Fruit fly (Drosophila melanogaster) whole organism, prepupa: ENCODE results near the gene Nmdar2.

ENCODE experiments used
- CG11902 ChIP-seq: fragments of 200-800 bp; sonication (Bioruptor generic); optimal IDR thresholded peaks from 3 replicates; lab custom pipeline; 2016; ENCODE audit warnings: missing biosample characterization, missing genetic modification characterization
- CG1621 ChIP-seq: fragments of 200-800 bp; sonication (Bioruptor generic); optimal IDR thresholded peaks from 3 replicates; lab custom pipeline; 2018; ENCODE audit warnings: missing biosample characterization, mild to moderate bottlenecking, missing genetic modification characterization
- CG4318 ChIP-seq: fragments of 200-800 bp; sonication (Bioruptor generic); optimal IDR thresholded peaks from 3 replicates; lab custom pipeline; 2017; ENCODE audit warnings: missing biosample characterization, mild to moderate bottlenecking, missing genetic modification characterization
- CG6276 ChIP-seq: fragments of 200-800 bp; sonication (Bioruptor generic); optimal IDR thresholded peaks from 2 replicates; lab custom pipeline; 2017; ENCODE audit warnings: missing biosample characterization, mild to moderate bottlenecking, missing genetic modification characterization
- CG6854 ChIP-seq: fragments of 200-800 bp; sonication (Bioruptor generic); optimal IDR thresholded peaks from 2 replicates; lab custom pipeline; 2017; ENCODE audit warnings: missing biosample characterization, mild to moderate bottlenecking, missing genetic modification characterization
- CG8119 ChIP-seq: fragments of 200-800 bp; sonication (Bioruptor generic); IDR thresholded peaks from 3 replicates; pipeline ENCODE4 v1.3.6; 2022; ENCODE audit warnings: missing biosample characterization, missing genetic modification characterization
- CG9139 ChIP-seq: fragments of 200-800 bp; sonication (Bioruptor generic); optimal IDR thresholded peaks from 3 replicates; lab custom pipeline; 2017; ENCODE audit warnings: missing biosample characterization, mild to moderate bottlenecking, missing genetic modification characterization
- Eip75B ChIP-seq: fragments of 200-800 bp; sonication (Bioruptor generic); optimal IDR thresholded peaks from 3 replicates; lab custom pipeline; 2016; ENCODE audit warnings: missing biosample characterization, missing genetic modification characterization
- Ets96B ChIP-seq: fragments of 200-800 bp; optimal IDR thresholded peaks from 2 replicates; lab custom pipeline; 2019; ENCODE audit warnings: missing biosample characterization, mild to moderate bottlenecking, missing genetic modification characterization, moderate library complexity
- Gug ChIP-seq: fragments of 200-800 bp; sonication (Bioruptor generic); IDR thresholded peaks from 2 replicates; pipeline ENCODE4 v1.3.6; 2022; ENCODE audit warnings: missing biosample characterization, missing genetic modification characterization
- Sox15 ChIP-seq: fragments of 200-800 bp; sonication (Bioruptor generic); optimal IDR thresholded peaks from 3 replicates; lab custom pipeline; 2016; ENCODE audit warnings: missing biosample characterization, missing genetic modification characterization
- acj6 ChIP-seq: fragments of 200-800 bp; sonication (Bioruptor generic); optimal IDR thresholded peaks from 3 replicates; lab custom pipeline; 2016; ENCODE audit warnings: missing biosample characterization, missing genetic modification characterization
- dsx ChIP-seq: fragments of 200-800 bp; optimal IDR thresholded peaks from 3 replicates; lab custom pipeline; 2019; ENCODE audit warnings: missing biosample characterization, mild to moderate bottlenecking, missing genetic modification characterization, moderate library complexity; ENCODE audit not compliant: poor library complexity, severe bottlenecking
- topi ChIP-seq: fragments of 200-800 bp; sonication (Bioruptor generic); optimal IDR thresholded peaks from 3 replicates; lab custom pipeline; 2016; ENCODE audit warnings: missing biosample characterization, missing genetic modification characterization

DNA sequence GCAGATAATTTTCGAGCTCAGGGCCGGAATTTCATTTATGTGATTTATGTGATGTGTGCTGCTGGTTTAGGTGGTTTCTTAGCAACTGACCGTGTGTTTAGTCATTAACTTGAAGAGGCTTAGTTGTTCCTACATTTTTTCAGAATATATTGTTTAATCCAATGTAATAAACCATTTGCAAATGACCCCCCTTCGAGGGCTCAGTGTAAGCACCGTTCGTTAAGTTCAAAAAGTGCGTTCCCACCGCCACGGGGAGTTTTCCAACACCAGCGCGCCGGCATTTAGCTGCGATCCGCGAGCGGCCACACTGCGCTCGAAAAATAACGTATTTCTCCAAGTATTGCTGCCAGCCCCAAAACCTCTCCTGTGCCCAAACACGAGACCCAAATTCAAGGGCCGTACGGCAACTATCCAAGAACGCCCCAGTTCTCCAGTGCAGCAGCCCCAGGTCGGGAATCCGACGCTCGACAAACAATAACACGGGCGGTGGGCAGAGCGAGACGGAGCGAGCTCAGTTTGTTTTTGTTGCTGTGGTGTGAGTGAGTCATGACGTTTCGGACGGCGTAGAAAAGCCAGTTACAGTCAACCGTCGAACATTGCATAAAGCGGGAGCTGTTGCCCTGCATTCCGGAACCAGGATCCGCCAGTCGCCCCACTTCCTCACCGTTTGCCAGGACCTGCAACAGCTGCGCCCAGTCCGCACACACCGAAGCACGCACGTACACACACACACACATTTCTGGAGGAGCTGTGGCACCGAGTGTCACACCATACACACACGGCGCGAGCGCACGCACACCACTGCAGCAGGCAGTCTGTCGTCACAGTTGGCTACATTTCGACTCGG, 29.1 kb downstream of the Nmdar2 start, which contains the start of gene rush:
- TF ChIP-seq dsx (GFP tag; lab: Kevin White, UChicago), result no peak
- no peak for TF ChIP-seq CG4318 (GFP tag; lab: Kevin White, UChicago)
- no peak for TF ChIP-seq Gug (GFP tag; lab: Robert Waterston, UW)
- TF ChIP-seq acj6 (GFP tag; lab: Kevin White, UChicago), result peak; percentile 44
- TF ChIP-seq CG9139 (GFP tag; lab: Kevin White, UChicago), result no peak
- no peak for TF ChIP-seq CG6276
- TF ChIP-seq CG8119 (GFP tag; lab: Robert Waterston, UW), result no peak
- no peak for TF ChIP-seq Ets96B (tag; lab: Kevin White, UChicago)
- peak; percentile 44 for TF ChIP-seq topi (GFP tag; lab: Kevin White, UChicago)
- no peak for TF ChIP-seq CG1621 (tag; lab: Kevin White, UChicago)
- peak; percentile 17 for TF ChIP-seq CG11902
- TF ChIP-seq Sox15 (GFP tag; lab: Kevin White, UChicago), result no peak
- peak; percentile 25 for TF ChIP-seq Eip75B (GFP tag; lab: Kevin White, UChicago)
- TF ChIP-seq CG6854 (GFP tag; lab: Kevin White, UChicago), result no peak
